Worm (Caenorhabditis elegans) whole organism, L1 larva: Measurements from ENCODE around the gene srz-54.
"Not testable (repeated sequence)": the region's sequence is repeated elsewhere in the genome, so short reads cannot be mapped to it uniquely, and the experiment has no call there.

Experiments used
- ama-1 ChIP-seq: fragments of 150-350 bp; optimal IDR thresholded peaks from 2 replicates; lab custom pipeline; 2014
- ceh-82 ChIP-seq, 3 experiments: fragments of 150-350 bp in 1 of 3; sonication (generic microtip) in 2 of 3; optimal IDR thresholded peaks; 2 replicates each; lab custom pipeline; 2014 to 2017; ENCODE audit warnings: missing biosample characterization in 3 of 3, missing genetic modification characterization in 3 of 3
- fos-1 ChIP-seq: fragments of 150-350 bp; optimal IDR thresholded peaks from 2 replicates; lab custom pipeline; 2014; ENCODE audit warnings: missing biosample characterization, missing genetic modification characterization
- hlh-17 ChIP-seq: fragments of 200-800 bp; sonication (Bioruptor generic); optimal IDR thresholded peaks from 2 replicates; lab custom pipeline; 2018; ENCODE audit warnings: missing genetic modification characterization, mild to moderate bottlenecking, missing compliant biosample characterization, moderate library complexity, borderline replicate concordance
- nhr-237 ChIP-seq: fragments of 150-350 bp; optimal IDR thresholded peaks from 2 replicates; lab custom pipeline; 2014; ENCODE audit warnings: missing biosample characterization, missing genetic modification characterization
- nhr-28 ChIP-seq: fragments of 150-350 bp; optimal IDR thresholded peaks from 2 replicates; lab custom pipeline; 2014; ENCODE audit warnings: missing biosample characterization, missing genetic modification characterization
- skn-1 ChIP-seq: fragments of 150-350 bp; optimal IDR thresholded peaks from 2 replicates; lab custom pipeline; 2014; ENCODE audit warnings: missing biosample characterization, missing genetic modification characterization
- snpc-4 ChIP-seq: fragments of 150-350 bp; optimal IDR thresholded peaks from 2 replicates; lab custom pipeline; 2014; ENCODE audit warnings: missing biosample characterization, missing genetic modification characterization
- unc-98 ChIP-seq: fragments of 200-800 bp; sonication (Bioruptor generic); IDR thresholded peaks from 2 replicates; pipeline ENCODE4 v1.3.6; 2022; ENCODE audit warnings: missing genetic modification characterization, missing compliant biosample characterization
- zip-4 ChIP-seq: fragments of 200-800 bp; sonication (Bioruptor generic); optimal IDR thresholded peaks from 2 replicates; lab custom pipeline; 2018; ENCODE audit warnings: mild to moderate bottlenecking, missing genetic modification characterization, moderate library complexity, missing compliant biosample characterization

DNA sequence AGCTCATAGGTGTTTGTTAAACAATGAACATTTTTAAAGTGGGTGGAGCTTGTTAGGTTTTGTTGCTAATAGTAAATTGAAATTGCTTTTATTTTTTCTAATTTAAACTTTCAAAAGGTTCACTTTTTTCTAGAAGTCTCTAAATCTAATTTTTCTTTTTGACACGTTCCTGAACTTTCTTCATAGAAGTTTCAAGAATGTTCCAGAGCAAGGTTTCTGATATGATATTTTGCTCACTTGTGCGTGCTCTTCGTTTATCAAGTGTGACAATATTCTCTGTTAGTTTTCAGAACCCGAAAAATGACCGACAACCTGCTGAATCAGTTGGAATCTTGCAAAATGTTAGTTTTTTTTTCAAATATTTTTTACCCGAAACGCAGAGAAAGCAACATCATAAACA, 41.7 kb upstream of the srz-54 start, which contains the start of gene fbxa-148:
- TF ChIP-seq snpc-4 (tag; lab: Kevin White, UChicago); skn-1; fos-1 (tag; lab: Kevin White, UChicago); hlh-17 (GFP tag; lab: Kevin White, UChicago); ceh-82 (tag; optimal IDR thresholded peaks at IDR 0.05; lab: Kevin White, UChicago); zip-4 (GFP tag; lab: Kevin White, UChicago); nhr-237 (tag; lab: Kevin White, UChicago); nhr-28 (tag; lab: Kevin White, UChicago); ama-1 (lab: Kevin White, UChicago); unc-98 (GFP tag; lab: Robert Waterston, UW): not testable (repeated sequence)
